Fruit fly (Drosophila melanogaster): ENCODE results near the gene CG33158.

The CG33158 gene

DNA sequence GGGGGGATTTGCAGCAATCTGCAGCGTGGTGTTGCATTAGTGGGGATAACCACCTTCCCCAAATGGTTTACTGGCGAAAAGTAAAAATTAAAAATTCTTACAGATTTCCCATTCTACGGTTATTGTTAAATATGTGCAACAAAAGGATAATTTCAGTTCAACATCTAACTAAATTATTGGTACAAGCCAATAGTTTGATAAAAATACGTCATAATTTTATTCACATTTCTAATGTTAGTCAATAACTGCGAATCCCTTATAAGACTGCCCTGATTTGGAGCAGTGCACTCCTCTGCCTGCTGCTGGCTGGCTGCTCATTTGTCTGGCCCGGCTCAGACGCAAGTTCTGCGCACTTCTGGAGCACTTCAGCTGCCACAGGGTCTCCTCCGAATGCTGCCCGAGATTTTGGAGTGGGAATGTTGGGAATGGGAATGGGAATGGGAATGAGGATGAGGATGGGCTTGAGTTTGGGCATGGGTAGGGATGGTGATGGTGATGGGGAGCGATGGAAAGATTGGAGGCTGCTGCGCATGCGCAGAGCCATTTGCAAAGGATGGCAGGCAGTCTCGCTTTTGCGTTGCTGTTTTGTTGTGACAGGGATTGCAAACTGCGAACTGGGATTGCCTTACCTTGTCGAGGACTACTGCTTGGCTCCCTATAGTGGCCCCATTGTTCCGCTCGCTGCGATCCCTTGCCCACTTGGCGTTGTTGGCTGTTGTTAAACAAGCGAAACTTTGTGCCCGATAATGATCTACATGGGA is 70.6 kb downstream of the CG33158 start (continued):
- TF ChIP-seq CG9139 (GFP tag; optimal IDR thresholded peaks at IDR 0.05) (no peak), CG10669 (GFP tag; optimal IDR thresholded peaks at IDR 0.05) (peak; percentile 20), eg (GFP tag; IDR thresholded peaks at IDR 0.05) (no peak), CG11902 (GFP tag; optimal IDR thresholded peaks at IDR 0.05) (no peak), cyc (GFP tag; optimal IDR thresholded peaks at IDR 0.05) (peak; percentile 58), ss (GFP tag; optimal IDR thresholded peaks at IDR 0.05) (no peak), Smox (GFP tag; optimal IDR thresholded peaks at IDR 0.05) (peak; percentile 5), Eip93F (GFP tag; optimal IDR thresholded peaks at IDR 0.05) (no peak), OdsH (GFP tag; optimal IDR thresholded peaks at IDR 0.05) (peak; percentile 9), net (GFP tag; optimal IDR thresholded peaks at IDR 0.05) (no peak), CG8119 (GFP tag; IDR thresholded peaks at IDR 0.05) (no peak), CG6163 (GFP tag; IDR thresholded peaks at IDR 0.05) (peak; percentile 23; the same call in 2 of the 3 replicates), Sox15 (GFP tag; optimal IDR thresholded peaks at IDR 0.05) (no peak), salr (GFP tag; optimal IDR thresholded peaks at IDR 0.05) (no peak), vri (GFP tag; optimal IDR thresholded peaks at IDR 0.05) (peak; percentile 7), topi (GFP tag; optimal IDR thresholded peaks at IDR 0.05) (peak; percentile 72), pdm3 (GFP tag; optimal IDR thresholded peaks at IDR 0.05) (no peak), Gug (GFP tag; IDR thresholded peaks at IDR 0.05) (no peak), CG6276 (GFP tag; optimal IDR thresholded peaks at IDR 0.05) (no peak), Ets21C (GFP tag; optimal IDR thresholded peaks at IDR 0.05) (peak; percentile 41), CG4318 (GFP tag; optimal IDR thresholded peaks at IDR 0.05) (no peak), CG3032 (tag; optimal IDR thresholded peaks at IDR 0.05) (peak; percentile 65), Lpt (GFP tag; optimal IDR thresholded peaks at IDR 0.05) (no peak)

DNA sequence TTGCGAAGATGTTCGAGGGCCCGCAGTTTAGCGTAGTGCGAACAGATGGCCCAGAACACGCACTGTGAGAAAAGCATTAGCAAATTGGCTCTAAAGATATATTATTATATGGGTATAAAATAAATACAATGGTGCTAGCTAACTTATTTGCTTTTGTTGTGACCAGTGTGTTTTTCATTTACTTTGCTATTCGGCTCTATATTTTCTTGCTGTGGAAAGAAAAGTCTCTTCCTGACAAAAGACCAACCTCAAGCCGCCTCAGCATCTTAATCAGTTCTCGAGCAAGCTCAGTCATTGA is 71.1 kb downstream of the CG33158 start:
- TF ChIP-seq Sox102F (GFP tag; optimal IDR thresholded peaks at IDR 0.05) (peak; percentile 78), salr (GFP tag; optimal IDR thresholded peaks at IDR 0.05) (peak; percentile 37 to 86), fd59A (GFP tag; optimal IDR thresholded peaks at IDR 0.05) (peak; percentile 85), CG32006 (GFP tag; optimal IDR thresholded peaks at IDR 0.05) (no peak), CG6808 (GFP tag; optimal IDR thresholded peaks at IDR 0.05) (peak; percentile 86), CG6792 (GFP tag; optimal IDR thresholded peaks at IDR 0.05) (peak; percentile 81), CG7368 (GFP tag; optimal IDR thresholded peaks at IDR 0.05) (peak; percentile 74), Hr38 (GFP tag; optimal IDR thresholded peaks at IDR 0.05) (no peak), Hr4 (GFP tag; optimal IDR thresholded peaks at IDR 0.05) (no peak), CG8632 (GFP tag; optimal IDR thresholded peaks at IDR 0.05) (peak; percentile 72), Lpt (GFP tag; optimal IDR thresholded peaks at IDR 0.05) (no peak), Gug (GFP tag; IDR thresholded peaks at IDR 0.05) (no peak), CG9139 (GFP tag; optimal IDR thresholded peaks at IDR 0.05) (peak; percentile 80), Sox15 (GFP tag; optimal IDR thresholded peaks at IDR 0.05) (peak; percentile 58), CG11294 (GFP tag; IDR thresholded peaks at IDR 0.05) (no peak), CG10669 (GFP tag; optimal IDR thresholded peaks at IDR 0.05) (peak; percentile 89), CG15336 (GFP tag; IDR thresholded peaks at IDR 0.05) (no peak), acj6 (GFP tag; optimal IDR thresholded peaks at IDR 0.05) (peak; percentile 84), CG3032 (tag; optimal IDR thresholded peaks at IDR 0.05) (peak; percentile 89), achi (GFP tag; optimal IDR thresholded peaks at IDR 0.05) (peak; percentile 78), Sox14 (GFP tag; optimal IDR thresholded peaks at IDR 0.05) (peak; percentile 83), svp (GFP tag) (peak; percentile 93), CG8119 (GFP tag; IDR thresholded peaks at IDR 0.05) (peak; percentile 47; the same call in 1 of the 3 replicates), fd85E (GFP tag; optimal IDR thresholded peaks at IDR 0.05) (no peak), CG6276 (GFP tag; optimal IDR thresholded peaks at IDR 0.05) (no peak), Eip78C (GFP tag) (peak; percentile 95), vri (GFP tag; optimal IDR thresholded peaks at IDR 0.05) (peak; percentile 78), Met (GFP tag; optimal IDR thresholded peaks at IDR 0.05) (peak; percentile 88), ss (GFP tag; optimal IDR thresholded peaks at IDR 0.05) (peak; percentile 82 to 87), topi (GFP tag; optimal IDR thresholded peaks at IDR 0.05) (peak; percentile 88), eg (GFP tag; IDR thresholded peaks at IDR 0.05) (no peak), Hr39 (GFP tag; optimal IDR thresholded peaks at IDR 0.05) (peak; percentile 76), Smox (GFP tag; optimal IDR thresholded peaks at IDR 0.05) (peak; percentile 87), Blimp-1 (GFP tag; optimal IDR thresholded peaks at IDR 0.05) (peak; percentile 36), Ets96B (tag; optimal IDR thresholded peaks at IDR 0.05) (peak; percentile 91), CG16779 (tag; optimal IDR thresholded peaks at IDR 0.05) (peak; percentile 48), OdsH (GFP tag; optimal IDR thresholded peaks at IDR 0.05) (peak; percentile 77), Eip93F (GFP tag; optimal IDR thresholded peaks at IDR 0.05) (peak; percentile 83), dsx (GFP tag; optimal IDR thresholded peaks at IDR 0.05; ENCODE audit: poor library complexity, severe bottlenecking) (peak; percentile 89), CG6854 (GFP tag; optimal IDR thresholded peaks at IDR 0.05) (peak; percentile 29)
